Fruit fly (Drosophila melanogaster) whole organism, embryonic: ENCODE measurements around the gene janA.

Source experiments
- Awh ChIP-seq: fragments of 200-800 bp; sonication (Bioruptor generic); IDR thresholded peaks from 2 replicates; pipeline ENCODE4, ENCODE4 v1.3.6; 2022; ENCODE audit warnings: missing biosample characterization, missing genetic modification characterization
- CG11247 ChIP-seq: fragments of 200-800 bp; sonication (Bioruptor generic); IDR thresholded peaks from 2 replicates; pipeline ENCODE4 v1.3.6; 2022; ENCODE audit warnings: missing biosample characterization, missing genetic modification characterization
- CG12155 ChIP-seq: fragments of 200-800 bp; sonication (Bioruptor generic); optimal IDR thresholded peaks from 3 replicates; lab custom pipeline; 2016; ENCODE audit warnings: missing biosample characterization, missing genetic modification characterization
- CG16813 ChIP-seq: fragments of 200-800 bp; sonication (Bioruptor generic); IDR thresholded peaks from 3 replicates; pipeline ENCODE4 v1.3.6; 2022; ENCODE audit warnings: missing biosample characterization, missing genetic modification characterization; ENCODE audit not compliant: partially characterized antibody
- CG17568 ChIP-seq: fragments of 200-800 bp; sonication (Bioruptor generic); optimal IDR thresholded peaks from 2 replicates; lab custom pipeline; 2018; ENCODE audit warnings: missing biosample characterization, mild to moderate bottlenecking, missing genetic modification characterization, moderate library complexity
- CG2116 ChIP-seq: fragments of 200-800 bp; sonication (Bioruptor generic); optimal IDR thresholded peaks from 3 replicates; lab custom pipeline; 2018; ENCODE audit warnings: missing biosample characterization, mild to moderate bottlenecking, missing genetic modification characterization
- CG2202 ChIP-seq: fragments of 200-800 bp; sonication (Bioruptor generic); optimal IDR thresholded peaks from 2 replicates; lab custom pipeline; 2018; ENCODE audit warnings: missing biosample characterization, mild to moderate bottlenecking, missing genetic modification characterization
- CG2712 ChIP-seq: fragments of 200-800 bp; optimal IDR thresholded peaks from 3 replicates; lab custom pipeline; 2019; ENCODE audit warnings: missing biosample characterization, mild to moderate bottlenecking, missing genetic modification characterization, moderate library complexity
- CG3838 ChIP-seq: fragments of 200-800 bp; sonication (Bioruptor generic); optimal IDR thresholded peaks from 3 replicates; lab custom pipeline; 2016; ENCODE audit warnings: missing biosample characterization, missing genetic modification characterization
- CG3847 ChIP-seq: fragments of 200-800 bp; sonication (Bioruptor generic); IDR thresholded peaks from 2 replicates; pipeline ENCODE4 v1.3.6; 2022; ENCODE audit warnings: missing biosample characterization, missing genetic modification characterization
- CG4424 ChIP-seq: fragments of 200-800 bp; sonication (Bioruptor generic); optimal IDR thresholded peaks from 3 replicates; lab custom pipeline; 2016; ENCODE audit warnings: missing biosample characterization, missing genetic modification characterization
- CG4617 ChIP-seq: fragments of 200-800 bp; sonication (Bioruptor generic); optimal IDR thresholded peaks from 3 replicates; lab custom pipeline; 2016; ENCODE audit warnings: missing biosample characterization, missing genetic modification characterization, borderline replicate concordance
- CG6791 ChIP-seq: fragments of 200-800 bp; sonication (Bioruptor generic); IDR thresholded peaks from 3 replicates; pipeline ENCODE4 v1.3.6; 2022; ENCODE audit warnings: missing biosample characterization, missing genetic modification characterization; ENCODE audit not compliant: partially characterized antibody
- CG9797 ChIP-seq: fragments of 200-800 bp; sonication (Bioruptor generic); optimal IDR thresholded peaks from 3 replicates; lab custom pipeline; 2018; ENCODE audit warnings: missing biosample characterization, mild to moderate bottlenecking, missing genetic modification characterization
- Dad ChIP-seq: fragments of 200-800 bp; sonication (Bioruptor generic); optimal IDR thresholded peaks from 3 replicates; lab custom pipeline; 2016; ENCODE audit warnings: missing biosample characterization, missing genetic modification characterization
- Doc3 ChIP-seq: fragments of 200-800 bp; sonication (Bioruptor generic); IDR thresholded peaks from 3 replicates; pipeline ENCODE4 v1.3.6; 2022; ENCODE audit warnings: missing biosample characterization, missing genetic modification characterization; ENCODE audit not compliant: partially characterized antibody
- Dref ChIP-seq: fragments of 200-800 bp; sonication (Bioruptor generic); IDR thresholded peaks from 2 replicates; pipeline ENCODE4 v1.3.6; 2022; ENCODE audit warnings: missing biosample characterization, missing genetic modification characterization
- E2f2 ChIP-seq: fragments of 200-800 bp; sonication (Bioruptor generic); IDR thresholded peaks from 2 replicates; pipeline ENCODE4 v1.3.6; 2022; ENCODE audit warnings: missing biosample characterization, missing genetic modification characterization
- H15 ChIP-seq: fragments of 200-800 bp; sonication (Bioruptor generic); IDR thresholded peaks from 3 replicates; pipeline ENCODE4 v1.3.6; 2022; ENCODE audit warnings: missing biosample characterization, missing genetic modification characterization
- Hr51 ChIP-seq, 2 experiments: fragments of 200-800 bp; sonication (Bioruptor generic); optimal IDR thresholded peaks; 2 replicates in 1 of 2; 3 replicates in 1 of 2; lab custom pipeline; 2016 to 2018; ENCODE audit warnings: missing biosample characterization in 2 of 2, missing genetic modification characterization in 2 of 2, mild to moderate bottlenecking in 1 of 2, moderate library complexity in 1 of 2
- Hr78 ChIP-seq, 2 experiments: fragments of 200-800 bp in 1 of 2; fragments of >200 bp in 1 of 2; sonication (Bioruptor generic) in 1 of 2; optimal IDR thresholded peaks; 2 replicates each; lab custom pipeline; 2017 to 2019; ENCODE audit warnings: missing biosample characterization in 2 of 2, missing genetic modification characterization in 2 of 2, mild to moderate bottlenecking in 1 of 2, moderate library complexity in 1 of 2
- MBD-R2 ChIP-seq: fragments of 200-800 bp; sonication (Bioruptor generic); IDR thresholded peaks from 2 replicates; pipeline ENCODE4 v1.3.6; 2022; ENCODE audit warnings: missing biosample characterization, missing genetic modification characterization
- Mad ChIP-seq: fragments of 200-800 bp; sonication (Bioruptor generic); optimal IDR thresholded peaks from 2 replicates; lab custom pipeline; 2016; ENCODE audit warnings: missing biosample characterization, missing genetic modification characterization
- Med ChIP-seq: fragments of 200-800 bp; sonication (Bioruptor generic); peaks from one replicate; lab custom pipeline; 2016; ENCODE audit warnings: missing biosample characterization, missing genetic modification characterization, mild to moderate bottlenecking, inconsistent platforms, moderate library complexity
- Myb ChIP-seq: fragments of 200-800 bp; sonication (Bioruptor generic); optimal IDR thresholded peaks from 2 replicates; lab custom pipeline; 2016; ENCODE audit warnings: missing biosample characterization, missing genetic modification characterization
- NC2β ChIP-seq: fragments of 200-800 bp; sonication (Bioruptor generic); optimal IDR thresholded peaks from 2 replicates; lab custom pipeline; 2016; ENCODE audit warnings: missing biosample characterization, missing genetic modification characterization
- Scr ChIP-seq: fragments of 200-800 bp; sonication (Bioruptor generic); IDR thresholded peaks from 2 replicates; pipeline ENCODE4 v1.3.6; 2022; ENCODE audit warnings: missing biosample characterization, missing genetic modification characterization; ENCODE audit not compliant: partially characterized antibody
- Six4 ChIP-seq: fragments of 200-800 bp; sonication (Bioruptor generic); optimal IDR thresholded peaks from 2 replicates; lab custom pipeline; 2016; ENCODE audit warnings: missing biosample characterization, missing genetic modification characterization
- Sox100B ChIP-seq: fragments of 200-800 bp; sonication (Bioruptor generic); optimal IDR thresholded peaks from 3 replicates; lab custom pipeline; 2018; ENCODE audit warnings: missing biosample characterization, mild to moderate bottlenecking, missing genetic modification characterization
- Sry-δ ChIP-seq: fragments of 200-800 bp; sonication (Bioruptor generic); optimal IDR thresholded peaks from 2 replicates; lab custom pipeline; 2016; ENCODE audit warnings: missing biosample characterization, missing genetic modification characterization
- Taf1 ChIP-seq: fragments of 200-800 bp; sonication (Bioruptor generic); IDR thresholded peaks from 2 replicates; pipeline ENCODE4 v1.3.6; 2022; ENCODE audit warnings: missing biosample characterization, missing genetic modification characterization
- cad ChIP-seq: fragments of >200 bp; optimal IDR thresholded peaks from 2 replicates; lab custom pipeline; 2017; ENCODE audit warnings: missing biosample characterization, missing genetic modification characterization
- chinmo ChIP-seq: fragments of 200-800 bp; sonication (Bioruptor generic); IDR thresholded peaks from 4 replicates; pipeline ENCODE4 v1.3.6; 2022; ENCODE audit warnings: missing biosample characterization, missing genetic modification characterization; ENCODE audit not compliant: partially characterized antibody
- croc ChIP-seq: fragments of 200-800 bp; sonication (Bioruptor generic); conservative IDR thresholded peaks from 3 replicates; pipeline ENCODE4 v1.3.6; 2022; ENCODE audit warnings: missing biosample characterization, missing genetic modification characterization
- esg ChIP-seq: fragments of 200-800 bp; sonication (Bioruptor generic); conservative IDR thresholded peaks from 2 replicates; pipeline ENCODE4 v1.3.6; 2022; ENCODE audit warnings: missing biosample characterization, missing genetic modification characterization
- gcm2 ChIP-seq: fragments of 200-800 bp; sonication (Bioruptor generic); optimal IDR thresholded peaks from 2 replicates; lab custom pipeline; 2016; ENCODE audit warnings: missing biosample characterization, missing genetic modification characterization
- grn ChIP-seq: fragments of 200-800 bp; sonication (Bioruptor generic); optimal IDR thresholded peaks from 3 replicates; lab custom pipeline; 2017; ENCODE audit warnings: missing biosample characterization, missing genetic modification characterization
- gro ChIP-seq: fragments of 200-800 bp; sonication (Bioruptor generic); optimal IDR thresholded peaks from 2 replicates; lab custom pipeline; 2016; ENCODE audit warnings: missing biosample characterization, missing genetic modification characterization
- hbn ChIP-seq: fragments of 200-800 bp; sonication (Bioruptor generic); IDR thresholded peaks from 2 replicates; pipeline ENCODE4 v1.3.6; 2022; ENCODE audit warnings: missing biosample characterization, missing genetic modification characterization; ENCODE audit not compliant: partially characterized antibody
- nerfin-2 ChIP-seq: fragments of 200-800 bp; sonication (Bioruptor generic); IDR thresholded peaks from 2 replicates; pipeline ENCODE4 v1.3.6; 2022; ENCODE audit warnings: missing biosample characterization, missing genetic modification characterization; ENCODE audit not compliant: partially characterized antibody
- sna ChIP-seq: fragments of 200-800 bp; sonication (Bioruptor generic); IDR thresholded peaks from 2 replicates; pipeline ENCODE4 v1.3.6; 2022; ENCODE audit warnings: missing biosample characterization, missing genetic modification characterization; ENCODE audit not compliant: partially characterized antibody
- stwl ChIP-seq: fragments of 200-800 bp; sonication (Bioruptor generic); optimal IDR thresholded peaks from 3 replicates; lab custom pipeline; 2018; ENCODE audit warnings: missing biosample characterization, mild to moderate bottlenecking, missing genetic modification characterization, moderate library complexity
- tll ChIP-seq, 2 experiments: fragments of 200-800 bp in 1 of 2; fragments of >200 bp in 1 of 2; sonication (Bioruptor generic) in 1 of 2; optimal IDR thresholded peaks; 2 replicates each; lab custom pipeline; 2017 to 2019; ENCODE audit warnings: missing biosample characterization in 2 of 2, missing genetic modification characterization in 2 of 2, mild to moderate bottlenecking in 1 of 2, moderate library complexity in 1 of 2
- zen ChIP-seq: fragments of 200-800 bp; sonication (Bioruptor generic); optimal IDR thresholded peaks from 3 replicates; lab custom pipeline; 2018; ENCODE audit warnings: missing biosample characterization, mild to moderate bottlenecking, missing genetic modification characterization, moderate library complexity

janA gene

dm6 chr3R:30040879-30041278 lies 1.5 kb upstream of the janA start:
- TF ChIP-seq chinmo (GFP tag; lab: Robert Waterston, UW), result no peak
- peak; percentile 73 for TF ChIP-seq zen (tag; lab: Kevin White, UChicago)
- peak; percentile 58 for TF ChIP-seq Med (GFP tag; lab: Kevin White, UChicago)
- no peak for TF ChIP-seq grn (GFP tag; lab: Kevin White, UChicago)
- TF ChIP-seq cad (GFP tag; lab: Kevin White, UChicago), result peak; percentile 85
- TF ChIP-seq CG3847, result no peak
- TF ChIP-seq, all 482 proteins: peak for 3

dm6 chr3R:30038628-30039027 lies 705 bp downstream of the janA start, which contains the start of gene janB:
Gene janB (minus strand): TSS chr3R:30038728.
- no peak for TF ChIP-seq Taf1
- TF ChIP-seq CG3838 (GFP tag; lab: Kevin White, UChicago), result no peak
- TF ChIP-seq CG12155 (GFP tag; lab: Kevin White, UChicago), result no peak
- no peak for TF ChIP-seq croc
- TF ChIP-seq H15 (GFP tag; lab: Robert Waterston, UW), result no peak
- no peak for TF ChIP-seq Hr78 (GFP tag; optimal IDR thresholded peaks at IDR 0.05; lab: Kevin White, UChicago)
- no peak for TF ChIP-seq E2f2
- TF ChIP-seq Hr51 (GFP tag; optimal IDR thresholded peaks at IDR 0.05; lab: Kevin White, UChicago), result no peak
- TF ChIP-seq CG3847, result no peak

dm6 chr3R:30037630-30038029 lies 1.7 kb downstream of the janA start, which contains the start of gene ocn:
Gene ocn (minus strand): TSS chr3R:30037730.
- TF ChIP-seq Doc3 (GFP tag; lab: Robert Waterston, UW) (0 out of 3 replicates have a peak, but pooled peaks have one; percentile 6), esg (GFP tag; lab: Robert Waterston, UW) (no peak)
- TF ChIP-seq, all 482 proteins: peak for 1

dm6 chr3R:30036609-30037008 lies 2.7 kb downstream of the janA start, which contains the start of gene ZIPIC:
Gene ZIPIC (minus strand): TSS chr3R:30036870.
- TF ChIP-seq MBD-R2 (GFP tag; lab: Robert Waterston, UW), result peak; percentile 94
- peak; percentile 46 for TF ChIP-seq CG2116 (GFP tag; lab: Kevin White, UChicago)
- no peak for TF ChIP-seq CG2202 (tag; lab: Kevin White, UChicago)
- TF ChIP-seq Scr (GFP tag; lab: Robert Waterston, UW), result peak; percentile 42; the same call in 1 of the 2 replicates
- no peak for TF ChIP-seq gro
- TF ChIP-seq Myb (GFP tag; lab: Kevin White, UChicago), result peak; percentile 84
- TF ChIP-seq CG4617 (GFP tag; lab: Kevin White, UChicago), result peak; percentile 84
- TF ChIP-seq Dad (GFP tag; lab: Kevin White, UChicago), result no peak
- no peak for TF ChIP-seq CG17568 (GFP tag; lab: Kevin White, UChicago)
- TF ChIP-seq Sry-δ (GFP tag; lab: Kevin White, UChicago), result peak; percentile 61
- no peak for TF ChIP-seq Mad (GFP tag; lab: Kevin White, UChicago)
- TF ChIP-seq Awh (GFP tag; lab: Robert Waterston, UW), result no peak
- no peak for TF ChIP-seq Sox100B
- peak; percentile 61; the same call in 1 of the 2 replicates for TF ChIP-seq sna (GFP tag; lab: Robert Waterston, UW)
- TF ChIP-seq stwl (tag; lab: Kevin White, UChicago), result peak; percentile 65
- TF ChIP-seq CG6791 (GFP tag; lab: Robert Waterston, UW), result peak; percentile 67
- no peak for TF ChIP-seq Six4 (GFP tag; lab: Kevin White, UChicago)
- TF ChIP-seq gcm2 (GFP tag; lab: Kevin White, UChicago), result no peak
- no peak for TF ChIP-seq NC2β
- peak; percentile 48; the same call in 1 of the 2 replicates for TF ChIP-seq nerfin-2 (GFP tag; lab: Robert Waterston, UW)
- TF ChIP-seq Dref (GFP tag; lab: Robert Waterston, UW), result peak; percentile 80
- no peak for TF ChIP-seq CG11247 (GFP tag; lab: Robert Waterston, UW)
- TF ChIP-seq CG16813 (GFP tag; lab: Robert Waterston, UW), result peak; percentile 56; the same call in 2 of the 3 replicates
- peak; percentile 64 for TF ChIP-seq CG9797 (GFP tag; lab: Kevin White, UChicago)
- no peak for TF ChIP-seq grn (GFP tag; lab: Kevin White, UChicago)
- TF ChIP-seq tll (GFP tag; optimal IDR thresholded peaks at IDR 0.05; lab: Kevin White, UChicago), result no peak
- TF ChIP-seq CG4424 (GFP tag; lab: Kevin White, UChicago), result no peak
- TF ChIP-seq hbn (GFP tag; lab: Robert Waterston, UW), result peak; percentile 55; the same call in 1 of the 2 replicates
- no peak for TF ChIP-seq CG2712
